Fruit fly (Drosophila melanogaster) whole organism, adult: ENCODE data around the gene CG34296.
A peak's percentile ranks its signal among the peaks of the same experiment; 100 is the strongest.

Source experiments
- Crg-1 ChIP-seq: fragments of 200-800 bp; sonication (Bioruptor generic); optimal IDR thresholded peaks from 2 replicates; lab custom pipeline; 2016; ENCODE audit warnings: missing biosample characterization, missing genetic modification characterization
- bab1 ChIP-seq: fragments of 200-800 bp; sonication (Bioruptor generic); optimal IDR thresholded peaks from 3 replicates; lab custom pipeline; 2019; ENCODE audit warnings: missing biosample characterization, mild to moderate bottlenecking, missing genetic modification characterization, moderate library complexity
- pad ChIP-seq: fragments of 200-800 bp; sonication (Bioruptor generic); optimal IDR thresholded peaks from 3 replicates; lab custom pipeline; 2017; ENCODE audit warnings: missing biosample characterization, missing genetic modification characterization, mild to moderate bottlenecking, moderate library complexity, missing genetic modification reagents

- TF ChIP-seq Crg-1 (GFP tag; lab: Kevin White, UChicago) (peak; percentile 98), pad (GFP tag; lab: Kevin White, UChicago) (peak; percentile 92), bab1 (GFP tag; lab: Kevin White, UChicago) (peak; percentile 98)
Measured at dm6 chr3R:29736678-29737093, 14.3 kb downstream of the CG34296 start, which contains the start of the genes CG7601 and CIA30.
